Worm (Caenorhabditis elegans) whole organism, early embryonic: ENCODE results near the gene rbf-1.

Source experiments
- B0310.2 ChIP-seq: sonication (generic microtip); optimal IDR thresholded peaks from 2 replicates; lab custom pipeline; 2016; ENCODE audit warnings: mild to moderate bottlenecking, missing genetic modification characterization, missing compliant biosample characterization
- F13C5.2 ChIP-seq: sonication (generic microtip); optimal IDR thresholded peaks from 2 replicates; lab custom pipeline; 2017; ENCODE audit warnings: mild to moderate bottlenecking, missing genetic modification characterization, inconsistent platforms, missing compliant biosample characterization
- aly-1 ChIP-seq: sonication (generic microtip); optimal IDR thresholded peaks from 2 replicates; lab custom pipeline; 2016; ENCODE audit warnings: missing genetic modification characterization, missing compliant biosample characterization
- ama-1 ChIP-seq: fragments of 150-350 bp; optimal IDR thresholded peaks from 2 replicates; lab custom pipeline; 2014
- ceh-13 ChIP-seq: fragments of 200-800 bp; sonication (Bioruptor generic); optimal IDR thresholded peaks from 2 replicates; lab custom pipeline; 2018; ENCODE audit warnings: mild to moderate bottlenecking, missing genetic modification characterization, missing compliant biosample characterization
- ceh-36 ChIP-seq: sonication (generic microtip); optimal IDR thresholded peaks from 2 replicates; lab custom pipeline; 2016; ENCODE audit warnings: missing genetic modification characterization, inconsistent platforms, missing compliant biosample characterization
- ets-7 ChIP-seq: sonication (generic microtip); optimal IDR thresholded peaks from 2 replicates; lab custom pipeline; 2016; ENCODE audit warnings: missing genotype, missing genetic modification characterization, missing compliant biosample characterization
- flt-1 ChIP-seq: fragments of 200-800 bp; sonication (Bioruptor generic); IDR thresholded peaks from 2 replicates; pipeline ENCODE4 v1.3.6; 2022; ENCODE audit warnings: missing genetic modification characterization, missing compliant biosample characterization
- hmbx-1 ChIP-seq: sonication (generic microtip); optimal IDR thresholded peaks from 2 replicates; lab custom pipeline; 2016; ENCODE audit warnings: mild to moderate bottlenecking, missing genetic modification characterization, missing compliant biosample characterization
- hmg-4 ChIP-seq: fragments of 200-800 bp; sonication (Bioruptor generic); optimal IDR thresholded peaks from 2 replicates; lab custom pipeline; 2018; ENCODE audit warnings: mild to moderate bottlenecking, missing genetic modification characterization, missing compliant biosample characterization
- hnd-1 ChIP-seq: sonication (generic microtip); optimal IDR thresholded peaks from 2 replicates; lab custom pipeline; 2016; ENCODE audit warnings: missing genetic modification characterization, missing compliant biosample characterization
- pes-1 ChIP-seq: fragments of 200-800 bp; sonication (Bioruptor generic); IDR thresholded peaks from 2 replicates; pipeline ENCODE4 v1.3.6; 2022; ENCODE audit warnings: missing genetic modification reagents, missing genetic modification characterization, missing compliant biosample characterization
- scrt-1 ChIP-seq: fragments of 200-800 bp; sonication (Bioruptor generic); IDR thresholded peaks from 2 replicates; pipeline ENCODE4 v1.3.6; 2022; ENCODE audit warnings: missing genetic modification characterization, missing compliant biosample characterization
- sea-1 ChIP-seq: fragments of 200-800 bp; sonication (Bioruptor generic); conservative IDR thresholded peaks from 2 replicates; pipeline ENCODE4 v1.3.6; 2022; ENCODE audit warnings: missing genetic modification characterization, missing compliant biosample characterization
- tbx-11 ChIP-seq: fragments of 200-800 bp; sonication (Bioruptor generic); IDR thresholded peaks from 2 replicates; pipeline ENCODE4 v1.3.6; 2022; ENCODE audit warnings: missing genetic modification characterization, missing compliant biosample characterization
- tbx-37 ChIP-seq: fragments of 200-800 bp; sonication (Bioruptor generic); conservative IDR thresholded peaks from 2 replicates; pipeline ENCODE4 v1.3.6; 2022; ENCODE audit warnings: missing genetic modification reagents, missing genetic modification characterization, missing compliant biosample characterization
- tra-4 ChIP-seq: sonication (generic microtip); optimal IDR thresholded peaks from 2 replicates; lab custom pipeline; 2017; ENCODE audit warnings: missing genetic modification characterization, missing compliant biosample characterization

Gene rbf-1

DNA sequence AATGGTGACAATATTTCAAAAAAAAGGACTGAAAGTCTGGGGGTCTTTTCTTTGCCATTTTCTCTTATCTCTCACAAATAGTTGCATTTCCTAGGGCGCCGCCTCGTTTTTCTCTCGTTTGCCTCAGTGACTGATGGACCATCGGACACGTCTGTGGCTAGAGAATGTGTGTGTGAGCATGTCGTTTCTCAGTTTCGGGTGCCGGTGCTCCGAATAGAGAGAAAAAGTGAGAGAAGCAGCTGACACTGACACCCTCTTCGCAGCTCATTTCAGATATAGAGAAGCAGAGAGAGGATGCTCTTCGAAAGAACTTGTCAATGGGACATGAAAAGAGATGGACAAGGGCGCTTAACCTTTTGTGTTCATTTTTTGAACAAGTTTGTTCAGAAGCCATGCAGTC, 19.7 kb upstream of the rbf-1 start:
- no peak for TF ChIP-seq ets-7

DNA sequence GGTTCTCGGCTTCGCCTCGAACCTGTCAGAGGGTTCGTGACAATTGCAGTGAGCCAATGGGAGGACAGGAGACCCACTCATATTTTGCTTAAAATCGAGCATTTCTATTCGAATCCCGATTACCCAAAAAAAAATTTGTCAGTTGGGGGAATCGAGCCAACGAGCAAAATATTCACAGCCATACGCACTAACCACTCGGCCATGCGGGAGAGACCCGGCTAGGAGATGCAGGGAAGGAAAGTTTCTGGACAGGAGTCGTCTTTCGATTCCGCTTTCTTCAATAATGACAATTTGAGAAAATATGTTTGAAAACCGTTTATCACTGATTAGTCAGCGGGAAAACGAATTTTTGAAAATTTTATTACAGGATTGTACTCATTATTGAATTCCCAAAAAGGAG, 13.9 kb upstream of the rbf-1 start:
- TF ChIP-seq flt-1 (GFP tag; lab: Robert Waterston, UW) (peak; percentile 74), pes-1 (peak; percentile 84), sea-1 (GFP tag; lab: Robert Waterston, UW) (peak; percentile 86), tbx-37 (peak; percentile 75), tbx-11 (peak; percentile 80), scrt-1 (GFP tag; lab: Robert Waterston, UW) (peak; percentile 73)

DNA sequence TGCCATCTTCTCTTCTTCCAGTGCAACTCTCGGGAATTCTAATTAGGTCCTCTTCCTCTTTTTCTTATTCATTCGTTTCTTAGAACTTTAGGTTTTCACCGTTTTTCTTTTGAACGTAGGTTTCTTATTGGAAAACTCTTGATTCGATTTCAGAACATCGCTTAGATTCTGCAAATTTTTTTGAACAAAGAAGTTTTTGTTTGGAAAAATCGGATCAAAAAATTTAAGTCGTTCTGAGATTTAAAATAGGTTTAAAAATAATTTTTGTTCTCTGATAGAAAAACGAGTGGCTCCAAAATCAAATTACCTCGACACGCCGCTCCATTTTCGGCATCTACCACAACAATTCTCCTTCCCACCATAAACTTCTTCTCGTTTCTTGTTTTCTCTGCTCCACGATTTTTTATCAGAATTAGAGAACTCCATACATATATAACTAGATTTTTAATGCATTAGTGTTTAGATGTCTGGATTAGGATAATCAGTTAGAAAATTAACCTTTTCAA, 4.8 kb upstream of the rbf-1 start:
- TF ChIP-seq ceh-13 (no peak), F13C5.2 (tag; lab: Kevin White, UChicago) (no peak), ets-7 (no peak)

DNA sequence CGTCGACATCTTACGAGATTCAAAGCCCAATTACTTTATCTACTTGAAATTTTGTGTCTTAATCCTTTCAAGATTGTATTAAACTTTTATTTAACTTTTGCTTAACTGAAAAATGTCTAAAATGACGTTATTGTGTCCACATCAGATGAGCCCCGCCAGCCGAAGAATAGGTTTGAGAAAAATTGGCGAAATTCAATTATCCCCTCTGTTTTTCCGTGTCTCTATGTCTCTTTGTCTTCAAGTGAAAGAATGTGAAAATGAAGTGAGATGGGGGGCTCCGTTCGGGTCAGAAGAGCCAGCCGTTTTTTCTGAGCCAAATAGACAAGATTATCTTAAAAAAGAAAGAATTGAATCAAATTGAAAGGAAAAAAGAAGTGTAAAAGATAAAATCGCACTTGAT, 1.7 kb downstream of the rbf-1 start:
- TF ChIP-seq F13C5.2 (tag; lab: Kevin White, UChicago): no peak
- TF ChIP-seq tra-4: no peak
- no peak for TF ChIP-seq sea-1 (GFP tag; lab: Robert Waterston, UW)
- TF ChIP-seq flt-1 (GFP tag; lab: Robert Waterston, UW): no peak
- no peak for TF ChIP-seq ceh-36 (tag; lab: Kevin White, UChicago)
- TF ChIP-seq ama-1: no peak
- no peak for TF ChIP-seq tbx-37
- no peak for TF ChIP-seq ceh-13

DNA sequence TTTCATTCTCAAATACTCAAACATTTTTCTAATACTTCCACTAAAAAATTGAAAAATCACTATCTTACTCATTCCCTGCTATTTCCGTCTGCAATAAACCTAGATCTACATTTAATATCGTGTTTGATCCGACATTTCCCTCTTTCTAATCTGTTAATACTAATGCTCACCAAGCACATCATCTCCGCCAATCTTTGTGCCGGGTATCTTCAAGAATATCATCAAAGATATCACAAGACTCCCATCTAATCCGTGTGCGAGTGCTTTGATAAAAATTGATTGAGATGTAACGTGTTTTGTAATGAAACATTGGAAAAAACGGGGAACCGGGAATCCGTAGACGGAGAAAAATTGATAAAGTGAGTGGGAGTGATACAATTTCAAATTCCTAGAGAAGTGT, 3.8 kb downstream of the rbf-1 start:
- TF ChIP-seq sea-1 (GFP tag; lab: Robert Waterston, UW) (no peak), hmg-4 (GFP tag; lab: Kevin White, UChicago) (no peak), scrt-1 (GFP tag; lab: Robert Waterston, UW) (no peak), pes-1 (no peak), hmbx-1 (tag; lab: Kevin White, UChicago) (no peak), tbx-37 (no peak), ama-1 (no peak), tbx-11 (no peak), ceh-13 (no peak), B0310.2 (no peak), ceh-36 (tag; lab: Kevin White, UChicago) (no peak)

DNA sequence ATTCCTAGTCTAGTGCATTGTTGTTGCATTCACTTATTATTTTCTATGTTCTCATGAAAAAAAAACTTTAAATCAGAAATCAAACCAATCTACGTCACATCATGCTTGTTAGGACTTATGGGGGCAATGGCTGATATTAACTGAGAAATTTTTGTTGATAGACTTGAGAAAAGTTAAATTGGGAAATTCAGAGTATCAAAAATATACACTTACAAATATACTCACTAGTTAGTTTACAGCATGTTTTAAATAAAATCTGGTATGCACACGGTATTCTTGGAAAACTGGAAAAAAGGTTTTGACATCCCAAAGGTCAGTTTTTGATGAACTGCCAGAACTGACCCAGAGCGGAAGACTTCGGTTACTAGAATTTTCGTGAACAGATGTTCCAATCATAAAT, 5.4 kb downstream of the rbf-1 start:
- TF ChIP-seq ets-7: no peak
- no peak for TF ChIP-seq F13C5.2 (tag; lab: Kevin White, UChicago)
- TF ChIP-seq hmg-4 (GFP tag; lab: Kevin White, UChicago): no peak
- no peak for TF ChIP-seq sea-1 (GFP tag; lab: Robert Waterston, UW)
- TF ChIP-seq tbx-11: no peak
- no peak for TF ChIP-seq ceh-13
- TF ChIP-seq pes-1: no peak
- TF ChIP-seq ceh-36 (tag; lab: Kevin White, UChicago): no peak
- no peak for TF ChIP-seq scrt-1 (GFP tag; lab: Robert Waterston, UW)
- TF ChIP-seq ama-1: no peak
- no peak for TF ChIP-seq hmbx-1 (tag; lab: Kevin White, UChicago)
- TF ChIP-seq B0310.2: no peak
- TF ChIP-seq tra-4: no peak
- no peak for TF ChIP-seq hnd-1 (tag; lab: Kevin White, UChicago)
- no peak for TF ChIP-seq flt-1 (GFP tag; lab: Robert Waterston, UW)
- TF ChIP-seq tbx-37: no peak
- no peak for TF ChIP-seq aly-1

DNA sequence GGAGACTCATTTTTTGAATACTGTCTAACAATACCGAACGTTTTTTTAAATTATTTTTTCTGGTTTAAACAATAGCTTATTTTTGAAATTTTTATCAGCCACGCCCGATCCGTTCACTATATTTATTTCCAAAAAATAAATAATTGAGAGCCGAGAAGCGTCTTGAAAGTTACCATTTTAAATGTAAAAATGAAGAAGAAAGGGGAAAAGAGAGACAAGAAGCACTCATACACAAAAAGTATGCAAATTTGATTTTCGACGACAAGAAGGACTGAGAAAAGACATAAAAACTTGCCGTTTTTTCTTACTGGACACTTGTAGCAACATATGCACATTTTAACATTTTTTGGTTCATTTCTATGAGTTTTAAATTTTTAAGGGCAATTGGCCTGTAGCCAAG, 6.2 kb downstream of the rbf-1 start:
- TF ChIP-seq tra-4 (no peak), tbx-37 (no peak), sea-1 (GFP tag; lab: Robert Waterston, UW) (no peak), hmbx-1 (tag; lab: Kevin White, UChicago) (no peak), ceh-36 (tag; lab: Kevin White, UChicago) (no peak), aly-1 (no peak), scrt-1 (GFP tag; lab: Robert Waterston, UW) (no peak), ets-7 (no peak), tbx-11 (no peak), pes-1 (no peak), hnd-1 (tag; lab: Kevin White, UChicago) (no peak), flt-1 (GFP tag; lab: Robert Waterston, UW) (no peak), ceh-13 (no peak), ama-1 (no peak), B0310.2 (no peak), hmg-4 (GFP tag; lab: Kevin White, UChicago) (no peak)

DNA sequence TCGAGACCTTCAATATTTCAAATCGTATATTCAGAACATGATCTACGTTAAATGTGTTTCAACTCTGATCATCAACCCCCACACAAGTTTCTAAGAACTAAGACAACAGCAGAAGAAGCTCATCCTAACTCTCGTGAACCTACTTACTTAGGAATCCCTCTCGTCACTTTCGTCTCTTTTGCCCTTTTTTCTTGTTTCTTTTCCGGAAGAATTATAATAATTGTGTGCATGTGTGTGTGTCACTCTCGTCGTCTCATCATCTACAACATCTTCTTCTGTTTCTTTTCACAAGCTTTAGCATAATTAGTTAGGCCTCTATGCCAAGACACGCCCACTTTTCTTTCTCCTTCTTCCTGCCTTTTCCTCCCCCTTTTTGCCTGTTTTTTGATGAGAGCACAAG, 14.9 kb downstream of the rbf-1 start:
- TF ChIP-seq sea-1 (GFP tag; lab: Robert Waterston, UW) (no peak), ama-1 (no peak), pes-1 (no peak)

DNA sequence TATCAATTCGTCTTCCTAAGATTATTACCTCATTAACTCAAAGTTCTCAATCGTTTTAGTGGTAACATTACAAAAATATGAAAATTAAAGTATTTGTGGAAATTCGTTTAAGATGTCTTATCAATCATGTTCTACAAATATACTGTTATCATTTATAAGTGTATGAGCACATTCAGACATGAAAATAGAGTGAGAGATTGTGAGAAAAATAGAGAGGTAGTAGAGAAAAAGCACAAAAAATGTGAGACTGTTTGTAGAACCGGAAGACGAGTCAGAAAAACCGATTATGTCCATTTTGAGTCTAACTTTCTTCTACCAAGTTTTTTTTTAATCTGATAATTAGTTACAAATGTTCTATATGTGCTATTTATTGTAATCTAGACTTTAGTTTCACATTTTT, 17.7 kb downstream of the rbf-1 start:
- TF ChIP-seq F13C5.2 (tag; lab: Kevin White, UChicago) (no peak), tra-4 (no peak), aly-1 (no peak), pes-1 (no peak), hnd-1 (tag; lab: Kevin White, UChicago) (no peak)

DNA sequence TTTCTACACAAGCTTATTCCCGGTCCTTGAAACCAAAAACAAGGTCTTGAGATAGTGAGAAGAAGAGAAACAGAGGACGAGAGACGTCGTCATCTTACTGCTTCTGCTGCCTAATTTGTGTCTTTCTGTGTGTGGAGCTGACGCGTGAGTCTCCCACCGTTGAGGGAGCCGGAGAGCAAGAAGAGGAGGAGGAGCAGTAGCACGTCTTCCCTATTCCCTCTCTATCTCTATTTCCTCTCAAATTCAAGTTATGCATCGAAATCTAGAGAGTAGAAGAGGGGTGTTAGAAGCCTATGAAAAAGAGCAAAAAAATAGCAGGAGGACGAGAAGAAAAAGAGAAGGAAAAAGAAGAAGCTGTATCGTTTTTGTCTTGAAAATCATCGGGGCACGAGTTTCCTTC, 19.6 kb downstream of the rbf-1 start:
- TF ChIP-seq sea-1 (GFP tag; lab: Robert Waterston, UW) (no peak), hmbx-1 (tag; lab: Kevin White, UChicago) (no peak), ama-1 (no peak), scrt-1 (GFP tag; lab: Robert Waterston, UW) (no peak), tbx-11 (no peak), tbx-37 (no peak), aly-1 (no peak), pes-1 (no peak), flt-1 (GFP tag; lab: Robert Waterston, UW) (no peak), F13C5.2 (tag; lab: Kevin White, UChicago) (no peak)
